Worm (Caenorhabditis elegans): ENCODE measurements around the gene sec-16A.1.
A peak's percentile ranks its signal among the peaks of the same experiment; 100 is the strongest.

The sec-16A.1 gene

ce11 chrIII:9114649-9115048 lies 11.0 kb upstream of the sec-16A.1 start, which contains the start of gene ZK512.1:
Gene ZK512.1 (plus strand): TSS chrIII:9114949.
- no peak for TF ChIP-seq flt-1 (GFP tag; IDR thresholded peaks at IDR 0.05)
- TF ChIP-seq ref-1 (GFP tag; conservative IDR thresholded peaks at IDR 0.05): no peak
- TF ChIP-seq T22C8.4 (GFP tag; IDR thresholded peaks at IDR 0.05): no peak
- no peak for TF ChIP-seq cog-1 (tag; optimal IDR thresholded peaks at IDR 0.05)
- TF ChIP-seq ztf-29 (GFP tag; IDR thresholded peaks at IDR 0.05): no peak
- TF ChIP-seq med-1 (GFP tag; optimal IDR thresholded peaks at IDR 0.05; ENCODE audit: insufficient read depth): no peak
- TF ChIP-seq tab-1 (GFP tag; IDR thresholded peaks at IDR 0.05): no peak
- TF ChIP-seq ztf-23 (GFP tag; IDR thresholded peaks at IDR 0.05): no peak
- no peak for TF ChIP-seq klf-2 (GFP tag; conservative IDR thresholded peaks at IDR 0.05)

ce11 chrIII:9115745-9116144 lies 9.9 kb upstream of the sec-16A.1 start:
- TF ChIP-seq klf-2 (GFP tag; conservative IDR thresholded peaks at IDR 0.05) (no peak), ztf-23 (GFP tag; IDR thresholded peaks at IDR 0.05) (no peak), flt-1 (GFP tag; IDR thresholded peaks at IDR 0.05) (no peak), ztf-29 (GFP tag; IDR thresholded peaks at IDR 0.05) (no peak), ref-1 (GFP tag; conservative IDR thresholded peaks at IDR 0.05) (no peak), tab-1 (GFP tag; IDR thresholded peaks at IDR 0.05) (no peak), cog-1 (tag; optimal IDR thresholded peaks at IDR 0.05) (no peak), med-1 (GFP tag; optimal IDR thresholded peaks at IDR 0.05; ENCODE audit: insufficient read depth) (no peak), T22C8.4 (GFP tag; IDR thresholded peaks at IDR 0.05) (no peak)

ce11 chrIII:9118314-9118850 lies 7.3 kb upstream of the sec-16A.1 start, which contains the start of gene grl-11:
Gene grl-11 (minus strand): TSS chrIII:9118364.
- TF ChIP-seq ztf-29 (GFP tag; IDR thresholded peaks at IDR 0.05): no peak
- TF ChIP-seq ztf-23 (GFP tag; IDR thresholded peaks at IDR 0.05): no peak
- TF ChIP-seq med-1 (GFP tag; optimal IDR thresholded peaks at IDR 0.05; ENCODE audit: insufficient read depth): no peak
- TF ChIP-seq tab-1 (GFP tag; IDR thresholded peaks at IDR 0.05): no peak
- TF ChIP-seq cog-1 (tag; optimal IDR thresholded peaks at IDR 0.05): no peak

- no peak for TF ChIP-seq med-1 (GFP tag; optimal IDR thresholded peaks at IDR 0.05; ENCODE audit: insufficient read depth)
- TF ChIP-seq klf-2 (GFP tag; conservative IDR thresholded peaks at IDR 0.05): no peak
- no peak for TF ChIP-seq cog-1 (tag; optimal IDR thresholded peaks at IDR 0.05)
- no peak for TF ChIP-seq ztf-29 (GFP tag; IDR thresholded peaks at IDR 0.05)
- no peak for TF ChIP-seq ztf-23 (GFP tag; IDR thresholded peaks at IDR 0.05)
- no peak for TF ChIP-seq T22C8.4 (GFP tag; IDR thresholded peaks at IDR 0.05)
- no peak for TF ChIP-seq ref-1 (GFP tag; conservative IDR thresholded peaks at IDR 0.05)
- no peak for TF ChIP-seq flt-1 (GFP tag; IDR thresholded peaks at IDR 0.05)
- TF ChIP-seq tab-1 (GFP tag; IDR thresholded peaks at IDR 0.05): no peak
These were observed 6.6 kb upstream of the sec-16A.1 start, which contains the start of gene ced-11 for ce11 chrIII:9118921-9119606. Gene ced-11 (plus strand): TSS chrIII:9119556.

- no peak for TF ChIP-seq flt-1 (GFP tag; IDR thresholded peaks at IDR 0.05)
- TF ChIP-seq T22C8.4 (GFP tag; IDR thresholded peaks at IDR 0.05): no peak
- no peak for TF ChIP-seq ztf-29 (GFP tag; IDR thresholded peaks at IDR 0.05)
- TF ChIP-seq med-1 (GFP tag; optimal IDR thresholded peaks at IDR 0.05; ENCODE audit: insufficient read depth): no peak
- no peak for TF ChIP-seq ztf-23 (GFP tag; IDR thresholded peaks at IDR 0.05)
- no peak for TF ChIP-seq tab-1 (GFP tag; IDR thresholded peaks at IDR 0.05)
- TF ChIP-seq cog-1 (tag; optimal IDR thresholded peaks at IDR 0.05): no peak
- no peak for TF ChIP-seq klf-2 (GFP tag; conservative IDR thresholded peaks at IDR 0.05)
- TF ChIP-seq ref-1 (GFP tag; conservative IDR thresholded peaks at IDR 0.05): no peak
These were observed 4.9 kb downstream of the sec-16A.1 start, which contains the start of gene ZK512.10 for ce11 chrIII:9130588-9130987. Gene ZK512.10 (plus strand): TSS chrIII:9130888.

ce11 chrIII:9136587-9136986 lies 10.9 kb downstream of the sec-16A.1 start, which contains the start of gene eat-4:
Gene eat-4 (plus strand): TSS chrIII:9136887.
- no peak for TF ChIP-seq klf-2 (GFP tag; conservative IDR thresholded peaks at IDR 0.05)
- no peak for TF ChIP-seq flt-1 (GFP tag; IDR thresholded peaks at IDR 0.05)
- TF ChIP-seq ztf-23 (GFP tag; IDR thresholded peaks at IDR 0.05): no peak
- no peak for TF ChIP-seq ztf-29 (GFP tag; IDR thresholded peaks at IDR 0.05)
- TF ChIP-seq tab-1 (GFP tag; IDR thresholded peaks at IDR 0.05): no peak
- no peak for TF ChIP-seq ref-1 (GFP tag; conservative IDR thresholded peaks at IDR 0.05)
- no peak for TF ChIP-seq cog-1 (tag; optimal IDR thresholded peaks at IDR 0.05)
- no peak for TF ChIP-seq T22C8.4 (GFP tag; IDR thresholded peaks at IDR 0.05)
- no peak for TF ChIP-seq med-1 (GFP tag; optimal IDR thresholded peaks at IDR 0.05; ENCODE audit: insufficient read depth)

- TF ChIP-seq cog-1 (tag; optimal IDR thresholded peaks at IDR 0.05) (no peak), tab-1 (GFP tag; IDR thresholded peaks at IDR 0.05) (no peak), med-1 (GFP tag; optimal IDR thresholded peaks at IDR 0.05; ENCODE audit: insufficient read depth) (no peak), ztf-23 (GFP tag; IDR thresholded peaks at IDR 0.05) (no peak)
These were observed 13.0 kb downstream of the sec-16A.1 start, which contains the start of gene ZK512.7 for ce11 chrIII:9138601-9139000. Gene ZK512.7 (minus strand): TSS chrIII:9138701.

ce11 chrIII:9143911-9144310 lies 18.3 kb downstream of the sec-16A.1 start, which contains the start of gene ZK512.11:
Gene ZK512.11 (plus strand): TSS chrIII:9144211.
- TF ChIP-seq cog-1 (tag; optimal IDR thresholded peaks at IDR 0.05) (no peak), T22C8.4 (GFP tag; IDR thresholded peaks at IDR 0.05) (peak; percentile 23; the same call in 1 of the 2 replicates)

- TF ChIP-seq ztf-23 (GFP tag; IDR thresholded peaks at IDR 0.05) (no peak), cog-1 (tag; optimal IDR thresholded peaks at IDR 0.05) (no peak)
These were observed 19.2 kb downstream of the sec-16A.1 start, which contains the start of the genes ZK512.2 and ZK512.4 for ce11 chrIII:9144744-9145390. Gene ZK512.2 (minus strand): TSS chrIII:9144794. Gene ZK512.4 (plus strand): TSS chrIII:9145340.
